Fruit fly (Drosophila melanogaster) whole organism, pupa: ENCODE results near the gene Teh4.

Source experiments
- CG10348 ChIP-seq: fragments of 200-800 bp; sonication (Bioruptor generic); IDR thresholded peaks from 2 replicates; pipeline ENCODE4 v1.3.6; 2022; ENCODE audit warnings: missing biosample characterization, missing genetic modification characterization
- CG15710 ChIP-seq: fragments of 200-800 bp; sonication (Bioruptor generic); optimal IDR thresholded peaks from 2 replicates; lab custom pipeline; 2018; ENCODE audit warnings: missing biosample characterization, mild to moderate bottlenecking, missing genetic modification characterization, moderate library complexity
- CG17806 ChIP-seq: fragments of 200-800 bp; sonication (Bioruptor generic); optimal IDR thresholded peaks from 2 replicates; lab custom pipeline; 2018; ENCODE audit warnings: missing biosample characterization, mild to moderate bottlenecking, missing genetic modification characterization, moderate library complexity
- CG32121 ChIP-seq: fragments of 200-800 bp; sonication (Bioruptor generic); IDR thresholded peaks from 2 replicates; pipeline ENCODE4 v1.3.6; 2022; ENCODE audit warnings: missing biosample characterization, missing genetic modification characterization
- D1 ChIP-seq: fragments of 200-800 bp; sonication (Bioruptor generic); optimal IDR thresholded peaks from 2 replicates; lab custom pipeline; 2018; ENCODE audit warnings: missing biosample characterization, mild to moderate bottlenecking, missing genetic modification characterization, moderate library complexity
- EcR ChIP-seq: fragments of 200-800 bp; sonication (Bioruptor generic); optimal IDR thresholded peaks from 3 replicates; lab custom pipeline; 2019; ENCODE audit warnings: missing biosample characterization, missing genetic modification characterization, mild to moderate bottlenecking, moderate library complexity, missing genetic modification reagents
- Pif1B ChIP-seq: fragments of 200-800 bp; sonication (Bioruptor generic); optimal IDR thresholded peaks from 3 replicates; lab custom pipeline; 2016; ENCODE audit warnings: missing biosample characterization, missing genetic modification characterization
- Snoo ChIP-seq: fragments of 200-800 bp; sonication (Bioruptor generic); optimal IDR thresholded peaks from 3 replicates; lab custom pipeline; 2017; ENCODE audit warnings: missing biosample characterization, mild to moderate bottlenecking, missing genetic modification characterization, inconsistent platforms
- rn ChIP-seq: fragments of 200-800 bp; sonication (Bioruptor generic); IDR thresholded peaks from 2 replicates; pipeline ENCODE4 v1.3.6; 2022; ENCODE audit warnings: missing biosample characterization, missing genetic modification characterization

dm6 chr3L:4225647-4226470, 47.8 kb upstream of the Teh4 start:
- TF ChIP-seq Pif1B (GFP tag; lab: Kevin White, UChicago) (no peak), CG10348 (no peak), rn (GFP tag; lab: Robert Waterston, UW) (no peak), CG17806 (tag; lab: Kevin White, UChicago) (no peak), CG15710 (tag; lab: Kevin White, UChicago) (no peak), D1 (tag; lab: Kevin White, UChicago) (no peak), EcR (peak; percentile 40), Snoo (tag; lab: Kevin White, UChicago) (no peak), CG32121 (GFP tag; lab: Robert Waterston, UW) (no peak)
